Fruit fly (Drosophila melanogaster) whole organism, wandering third instar larva: Measurements from ENCODE around the gene Mul1.

Experiments used
- CG32264 ChIP-seq: fragments of 200-800 bp; sonication (Bioruptor generic); optimal IDR thresholded peaks from 2 replicates; lab custom pipeline; 2016; ENCODE audit warnings: missing biosample characterization, missing genetic modification characterization
- Hr83 ChIP-seq: fragments of 200-300 bp; sonication (Bioruptor generic); optimal IDR thresholded peaks from 2 replicates; lab custom pipeline; 2016; ENCODE audit warnings: missing biosample characterization, mild to moderate bottlenecking, missing genetic modification characterization, moderate library complexity; ENCODE audit not compliant: poor library complexity, severe bottlenecking
- Mio ChIP-seq: sonication (Bioruptor generic); optimal IDR thresholded peaks from 2 replicates; lab custom pipeline; 2016; ENCODE audit warnings: missing biosample characterization, missing genetic modification characterization
- Vsx2 ChIP-seq: fragments of 200-300, 225-300 bp; sonication (Bioruptor generic); optimal IDR thresholded peaks from 2 replicates; lab custom pipeline; 2018; ENCODE audit warnings: missing biosample characterization, missing genetic modification characterization; ENCODE audit not compliant: partially characterized antibody
- br ChIP-seq: fragments of 200-800 bp; sonication (Bioruptor generic); optimal IDR thresholded peaks from 2 replicates; lab custom pipeline; 2016; ENCODE audit warnings: missing biosample characterization, missing genetic modification characterization
- dl ChIP-seq, 2 experiments: fragments of 175-275, 200-275 bp in 1 of 2; fragments of 200-275 bp in 1 of 2; sonication (Bioruptor generic); optimal IDR thresholded peaks; lab custom pipeline; 2018; ENCODE audit warnings: mild to moderate bottlenecking in 2 of 2, missing biosample characterization in 2 of 2, missing genetic modification characterization in 2 of 2, moderate library complexity in 2 of 2; ENCODE audit not compliant: partially characterized antibody in 2 of 2, insufficient read depth in 1 of 2
- jim ChIP-seq: fragments of 175-275, 200-325 bp; sonication (Bioruptor generic); optimal IDR thresholded peaks from 2 replicates; lab custom pipeline; 2016; ENCODE audit warnings: missing biosample characterization, mild to moderate bottlenecking, missing genetic modification characterization
- pan ChIP-seq: fragments of >200 bp; optimal IDR thresholded peaks from 2 replicates; lab custom pipeline; 2017
- psq ChIP-seq: fragments of 200-800 bp; sonication (Bioruptor generic); optimal IDR thresholded peaks from 3 replicates; lab custom pipeline; 2017; ENCODE audit warnings: missing biosample characterization, mild to moderate bottlenecking, missing genetic modification characterization, moderate library complexity
- sage ChIP-seq: fragments of 200-800 bp; sonication (Bioruptor generic); optimal IDR thresholded peaks from 2 replicates; lab custom pipeline; 2016; ENCODE audit warnings: missing biosample characterization, mild to moderate bottlenecking, missing genetic modification characterization
- usp ChIP-seq: fragments of >200 bp; optimal IDR thresholded peaks from 2 replicates; lab custom pipeline; 2017; ENCODE audit warnings: missing biosample characterization, missing genetic modification characterization

DNA sequence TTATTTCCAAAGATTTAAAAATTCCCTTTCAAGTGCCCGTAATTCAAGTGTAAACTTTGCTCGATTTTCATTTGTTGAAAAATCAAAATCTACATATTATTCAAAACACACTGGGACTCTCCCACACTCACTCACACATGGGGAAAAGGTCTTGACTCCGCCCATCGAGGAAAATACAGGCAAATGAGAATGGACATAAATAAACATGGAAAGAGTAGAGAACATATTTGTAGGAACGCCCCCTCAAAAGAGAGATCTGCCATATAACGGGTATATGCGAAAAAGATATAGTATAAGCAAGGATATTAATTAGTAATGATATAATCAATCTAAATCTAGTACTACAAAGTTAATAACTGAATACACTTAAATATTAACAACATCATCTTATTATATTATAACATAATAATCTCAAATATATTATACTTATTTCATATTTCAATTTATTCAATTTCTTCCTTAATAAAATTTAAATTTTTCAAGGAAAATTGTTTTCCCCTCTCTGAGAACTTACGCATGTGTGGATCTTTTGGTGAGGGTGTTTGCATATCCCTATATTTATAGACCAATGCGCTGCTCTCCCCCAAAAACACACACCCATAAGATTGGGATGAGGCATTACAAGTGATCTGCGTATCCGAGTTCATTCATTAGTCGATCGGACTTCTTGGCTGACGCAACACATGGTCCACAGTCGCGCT is 2.9 kb upstream of the Mul1 start, which contains the start of gene FoxL1:
- TF ChIP-seq sage (GFP tag; lab: Kevin White, UChicago) (no peak), usp (no peak), psq (no peak), pan (lab: Kevin White, UChicago) (no peak), br (GFP tag; lab: Kevin White, UChicago) (no peak), dl (GFP tag; optimal IDR thresholded peaks at IDR 0.05; lab: Kevin White, UChicago; ENCODE audit: insufficient read depth in 1 of 2, partially characterized antibody in 2 of 2) (no peak), Vsx2 (GFP tag; lab: Kevin White, UChicago) (no peak), Hr83 (GFP tag; lab: Kevin White, UChicago) (no peak), Mio (no peak), jim (GFP tag; lab: Kevin White, UChicago) (no peak), CG32264 (no peak)
